Worm (Caenorhabditis elegans) whole organism, dauer: ENCODE data around the gene ref-2.

Source experiments
- unc-62 ChIP-seq: sonication (generic microtip); optimal IDR thresholded peaks from 2 replicates; lab custom pipeline; 2017; ENCODE audit warnings: missing biosample characterization, missing genetic modification reagents, missing genetic modification characterization

ref-2 gene

DNA sequence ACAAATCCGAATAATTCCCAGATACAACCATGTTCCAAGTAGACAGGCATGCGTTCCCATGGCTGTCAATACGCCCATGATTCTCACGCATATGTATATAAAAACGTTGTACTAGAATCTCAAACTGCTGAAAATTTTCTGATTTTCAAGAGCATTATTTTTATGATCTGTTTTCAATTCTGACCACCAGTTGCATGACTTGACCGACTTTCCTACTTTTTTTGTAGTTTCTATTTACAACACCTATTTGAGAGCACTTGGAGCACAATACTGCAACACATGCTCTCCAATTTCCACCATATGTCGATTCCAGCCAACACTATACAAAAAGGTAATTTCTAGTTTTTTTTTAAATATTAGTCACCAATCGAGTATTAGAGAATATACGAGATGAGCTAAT, at the start of gene ref-2:
ref-2 (plus strand) TSS at position 301 of the 400 bp plus-strand sequence.
- no peak for TF ChIP-seq unc-62 (GFP tag; lab: Kevin White, UChicago)

ce11 chrX:7703863-7704262, 40.2 kb upstream of the ref-2 start:
- no peak for TF ChIP-seq unc-62 (GFP tag; lab: Kevin White, UChicago)

DNA sequence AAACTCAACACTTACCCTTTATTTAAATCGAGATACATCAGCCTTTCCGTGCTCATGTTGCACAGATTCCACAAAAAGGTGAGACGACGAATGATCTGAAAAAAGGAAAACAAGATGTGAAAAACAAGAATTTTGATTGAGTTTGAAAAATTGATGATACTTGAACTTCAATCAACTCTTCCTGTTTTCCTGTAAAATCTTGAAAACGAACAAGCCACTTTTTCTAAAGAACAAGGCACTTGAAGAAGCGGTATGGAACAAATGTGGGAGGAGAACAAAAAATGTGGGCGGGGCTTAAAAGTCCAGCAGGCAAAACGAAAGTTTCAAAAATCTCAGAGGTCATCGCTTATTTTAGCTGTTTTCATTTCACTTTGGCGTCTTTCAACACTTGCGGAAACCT, 37.0 kb upstream of the ref-2 start, which contains the start of gene kvs-1:
kvs-1 (minus strand) TSS at position 101 of the 400 bp plus-strand sequence.
- no peak for TF ChIP-seq unc-62 (GFP tag; lab: Kevin White, UChicago)

- TF ChIP-seq unc-62 (GFP tag; lab: Kevin White, UChicago) = no peak
Observed at ce11 chrX:7710187-7710586, 33.9 kb upstream of the ref-2 start.

DNA sequence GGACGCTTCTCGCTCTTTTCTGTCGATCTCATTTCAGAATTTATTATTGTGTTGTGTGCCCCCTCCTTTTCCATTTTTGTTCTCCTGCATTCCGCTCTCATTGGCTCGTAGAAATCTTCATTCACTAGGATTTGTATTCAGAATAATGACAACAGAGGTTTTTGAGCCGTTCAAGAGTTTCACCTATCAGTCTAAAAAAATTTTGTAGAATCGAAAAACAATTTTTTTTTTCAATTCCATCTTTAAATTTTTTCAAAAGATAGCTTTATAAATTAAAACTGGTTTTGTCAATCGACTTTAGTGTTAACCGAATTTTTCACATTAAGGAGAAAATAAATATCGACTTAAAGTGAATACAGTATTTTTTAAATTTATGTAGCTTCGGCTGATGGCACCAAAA, 33.4 kb upstream of the ref-2 start, which contains the start of gene K09F5.4:
K09F5.4 (minus strand) TSS at position 101 of the 400 bp plus-strand sequence.
- no peak for TF ChIP-seq unc-62 (GFP tag; lab: Kevin White, UChicago)

- no peak for TF ChIP-seq unc-62 (GFP tag; lab: Kevin White, UChicago)
Observed at ce11 chrX:7712887-7713286, 31.2 kb upstream of the ref-2 start.

DNA sequence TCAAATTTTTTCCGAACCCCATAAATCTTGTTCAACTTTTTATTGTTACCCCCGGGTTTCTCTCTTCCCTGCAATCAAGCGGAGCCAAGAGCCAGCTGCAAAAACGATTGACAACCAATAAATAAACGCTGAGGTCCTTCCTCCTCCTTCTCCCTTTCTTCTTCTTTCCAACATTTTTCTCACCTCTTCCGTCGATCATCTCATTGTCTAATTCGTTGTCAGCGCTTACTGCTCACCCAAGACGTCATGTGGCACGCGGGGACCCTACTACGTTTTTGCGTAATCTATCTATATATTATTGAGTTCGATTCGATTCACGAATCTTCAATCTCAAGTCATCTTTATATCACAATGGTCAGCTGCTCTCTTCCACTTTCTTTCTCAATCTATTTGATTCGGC, 28.6 kb upstream of the ref-2 start:
- no peak for TF ChIP-seq unc-62 (GFP tag; lab: Kevin White, UChicago)

DNA sequence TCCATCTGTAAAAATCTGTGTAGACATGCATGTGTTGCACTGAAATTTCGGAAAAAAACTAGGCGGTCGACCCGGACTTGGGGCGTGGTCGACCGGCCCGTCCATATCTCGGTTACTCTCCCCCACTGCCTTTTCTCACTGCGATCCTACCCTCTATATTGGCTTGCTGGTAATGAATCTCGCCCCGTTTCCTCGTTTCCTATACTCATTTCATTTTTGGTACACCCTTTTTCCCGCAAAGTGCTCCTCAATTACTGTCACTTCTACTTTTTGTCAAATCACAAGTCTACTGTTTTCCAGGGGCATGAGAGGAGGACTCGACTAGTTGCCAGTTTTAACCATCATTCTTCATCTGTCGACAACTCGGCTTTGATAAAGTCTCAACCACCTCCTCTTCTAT, 25.1 kb upstream of the ref-2 start, which contains the start of gene K09F5.6:
K09F5.6 (plus strand) TSS at position 301 of the 400 bp plus-strand sequence.
- no peak for TF ChIP-seq unc-62 (GFP tag; lab: Kevin White, UChicago)

DNA sequence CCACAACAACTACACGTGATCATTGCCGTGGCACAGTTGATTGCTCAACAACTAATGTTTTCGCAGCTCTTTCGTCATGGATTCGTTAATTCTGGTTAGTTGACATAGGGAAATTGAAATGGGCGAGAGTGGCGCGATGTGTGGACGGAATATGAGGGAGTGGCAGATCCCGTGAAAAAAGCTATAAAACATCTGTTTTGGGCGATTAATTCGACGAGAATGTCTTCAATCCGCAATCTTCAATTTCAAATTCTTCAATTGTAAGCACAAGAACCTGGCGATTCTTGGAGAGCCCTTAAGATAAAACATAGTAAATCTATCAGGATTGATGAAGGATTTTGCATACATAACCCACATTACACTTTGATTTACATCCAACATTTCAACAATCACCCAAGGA, 23.5 kb upstream of the ref-2 start:
- no peak for TF ChIP-seq unc-62 (GFP tag; lab: Kevin White, UChicago)

DNA sequence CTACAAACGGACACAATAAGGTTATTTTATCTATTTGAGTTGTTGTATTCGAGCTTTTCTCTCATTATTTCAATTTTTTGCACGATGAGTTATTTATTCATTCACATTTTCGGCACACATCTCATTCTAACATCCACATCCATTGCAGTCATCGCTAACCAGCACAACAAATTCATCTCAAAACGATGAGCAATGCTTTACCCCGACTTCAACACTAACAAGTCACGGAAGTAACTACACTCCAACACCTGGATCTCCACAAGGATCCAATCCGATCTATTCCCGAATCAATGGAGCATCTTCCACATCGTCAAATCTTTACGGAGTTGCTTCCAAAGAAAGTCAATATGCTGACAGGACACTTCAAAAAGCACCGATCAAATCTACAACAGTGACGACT, 19.9 kb upstream of the ref-2 start:
- no peak for TF ChIP-seq unc-62 (GFP tag; lab: Kevin White, UChicago)

ce11 chrX:7725615-7726014, 18.4 kb upstream of the ref-2 start, which contains the start of gene spp-14:
Gene spp-14, plus strand, starts transcription at chrX:7725979.
- TF ChIP-seq unc-62 (GFP tag; lab: Kevin White, UChicago) = no peak

- no peak for TF ChIP-seq unc-62 (GFP tag; lab: Kevin White, UChicago)
Observed at ce11 chrX:7726351-7726750, 17.7 kb upstream of the ref-2 start.

DNA sequence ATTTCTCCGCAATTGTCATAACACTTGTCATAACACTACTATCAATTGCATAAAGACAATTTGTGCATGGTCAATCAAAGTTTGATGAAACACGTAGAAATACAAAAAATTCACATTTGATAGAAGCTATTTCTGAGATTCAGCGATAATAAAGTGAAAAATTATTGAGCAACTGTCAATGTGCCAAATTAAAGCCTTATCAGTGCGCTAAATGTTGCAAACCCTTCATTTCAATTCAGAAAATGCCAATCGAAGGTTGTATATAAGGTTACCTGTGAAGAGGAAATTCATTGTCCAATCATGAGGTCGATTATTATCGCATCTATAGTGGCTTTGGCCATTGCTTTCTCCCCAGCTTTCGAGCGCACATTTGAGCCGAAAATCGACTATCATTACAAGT, 16.4 kb upstream of the ref-2 start, which contains the start of gene vit-1:
vit-1 (plus strand) TSS at position 289 of the 400 bp plus-strand sequence.
- TF ChIP-seq unc-62 (GFP tag; lab: Kevin White, UChicago) = no peak

ce11 chrX:7733571-7733970, 10.5 kb upstream of the ref-2 start:
- TF ChIP-seq unc-62 (GFP tag; lab: Kevin White, UChicago) = no peak

DNA sequence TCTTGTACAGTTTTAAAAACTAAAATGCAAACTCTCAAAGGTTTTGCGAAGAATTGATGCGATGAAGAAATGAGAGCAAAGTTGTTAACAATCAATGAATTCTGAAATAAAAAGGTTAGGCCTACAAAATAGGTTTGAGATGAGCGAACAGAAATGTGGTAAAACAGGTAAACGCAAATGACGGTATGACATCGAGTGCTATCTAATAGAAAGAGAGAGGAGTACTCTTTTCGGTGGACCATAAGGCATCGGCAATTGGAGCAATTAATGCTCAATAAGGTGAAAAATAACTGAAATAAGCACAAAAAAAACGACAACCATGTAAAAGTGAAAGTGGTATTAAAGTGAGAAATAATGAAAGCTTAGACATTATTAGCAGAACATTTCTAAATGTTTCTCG, 7.9 kb upstream of the ref-2 start, which contains the start of gene set-12:
set-12 (minus strand) TSS at position 101 of the 400 bp plus-strand sequence.
- no peak for TF ChIP-seq unc-62 (GFP tag; lab: Kevin White, UChicago)

ce11 chrX:7739353-7739752, 4.7 kb upstream of the ref-2 start, which contains the start of gene K09F5.1:
Gene K09F5.1, plus strand, starts transcription at chrX:7739653.
- no peak for TF ChIP-seq unc-62 (GFP tag; lab: Kevin White, UChicago)

DNA sequence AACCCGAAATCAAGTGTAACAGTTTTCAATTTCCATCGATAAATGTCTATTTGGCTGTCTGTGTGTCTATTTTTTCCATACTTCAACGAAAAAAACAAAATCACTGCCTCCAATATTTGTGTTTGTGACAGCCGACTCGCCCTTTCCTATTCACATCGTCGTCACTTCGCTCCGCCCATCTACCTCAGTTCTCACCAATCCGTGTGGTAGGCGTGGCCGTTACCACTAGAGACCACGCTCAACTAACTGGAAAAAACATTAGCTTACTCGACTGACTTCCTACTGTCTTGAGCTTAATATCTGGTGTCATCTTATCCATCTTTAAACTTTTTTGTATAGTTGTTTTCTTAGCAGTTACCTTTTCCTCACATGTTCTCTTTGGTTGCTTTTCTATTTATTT, 1.3 kb downstream of the ref-2 start:
- no peak for TF ChIP-seq unc-62 (GFP tag; lab: Kevin White, UChicago)
